Fruit fly (Drosophila melanogaster) S2 (cell line): ENCODE measurements around the gene CG9717.

Experiments used
- CG8478 ChIP-seq: fragments of >200 bp; optimal IDR thresholded peaks from 2 replicates; lab custom pipeline; 2018
- CTCF ChIP-seq, 2 experiments: fragments of >200 bp; optimal IDR thresholded peaks; 2 replicates each; lab custom pipeline; 2018

CG9717 gene

dm6 chr3R:30590237-30590636, 3.1 kb upstream of the CG9717 start:
- no peak for TF ChIP-seq CG8478 (lab: Kevin White, UChicago)
- TF ChIP-seq CTCF (optimal IDR thresholded peaks at IDR 0.05; lab: Kevin White, UChicago), result no peak

- TF ChIP-seq CTCF (optimal IDR thresholded peaks at IDR 0.05; lab: Kevin White, UChicago), result no peak
- TF ChIP-seq CG8478 (lab: Kevin White, UChicago), result no peak
These were observed 3.6 kb downstream of the CG9717 start, which contains the start of gene Rpt6R for dm6 chr3R:30583542-30583941. Gene Rpt6R, minus strand, starts transcription at chr3R:30583697.

DNA sequence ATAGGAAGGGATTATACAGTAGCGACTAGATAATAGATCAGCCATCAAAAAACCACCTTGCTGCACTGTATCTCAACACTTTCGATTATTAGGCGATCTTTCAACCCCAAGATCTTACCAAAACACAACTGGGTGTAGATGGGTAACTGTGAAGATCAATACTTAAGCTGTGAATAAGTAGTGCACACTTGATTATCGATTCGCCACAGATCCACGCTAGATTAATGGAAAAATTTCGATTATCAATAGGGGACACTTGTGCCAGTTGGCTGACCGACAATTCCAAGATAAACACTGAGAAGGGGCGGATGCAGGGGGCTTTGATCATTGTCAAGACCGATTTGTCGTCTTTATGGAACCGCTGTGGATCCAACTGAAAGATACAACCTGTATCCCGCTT, 8.0 kb downstream of the CG9717 start, which contains the start of gene CG9702:
TSS of gene CG9702 (plus strand) at position 301 of the 400 bp plus-strand sequence.
- TF ChIP-seq CTCF (optimal IDR thresholded peaks at IDR 0.05; lab: Kevin White, UChicago), result no peak
- TF ChIP-seq CG8478 (lab: Kevin White, UChicago), result no peak

DNA sequence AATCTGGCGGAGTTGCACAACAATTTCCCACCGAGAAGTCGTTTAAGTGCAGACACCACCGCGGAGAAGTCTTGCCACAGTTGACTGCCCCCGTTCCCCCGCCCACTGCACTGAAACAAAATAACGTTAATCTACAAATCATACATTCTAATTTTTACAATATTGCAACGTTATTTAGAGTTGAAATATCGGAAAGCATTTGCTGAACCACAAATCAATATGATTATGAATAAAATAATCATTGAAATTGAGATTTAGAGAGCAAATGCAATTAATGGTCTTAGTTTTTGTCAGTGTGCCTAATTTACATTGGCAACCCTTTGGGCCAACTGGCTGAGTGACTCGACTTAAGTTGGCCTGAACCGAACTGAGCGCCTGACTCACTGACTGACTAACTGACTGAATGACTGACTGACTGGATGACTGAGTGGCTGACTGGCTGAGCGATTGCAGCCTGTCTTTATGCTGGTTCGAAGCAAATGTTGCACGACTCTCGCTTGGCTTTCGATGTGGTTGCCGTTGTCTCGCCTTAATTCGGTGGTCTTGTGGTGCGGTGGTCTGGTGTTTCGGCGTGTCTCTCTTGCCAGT, 16.5 kb downstream of the CG9717 start:
- TF ChIP-seq CTCF (optimal IDR thresholded peaks at IDR 0.05; lab: Kevin White, UChicago), result no peak

DNA sequence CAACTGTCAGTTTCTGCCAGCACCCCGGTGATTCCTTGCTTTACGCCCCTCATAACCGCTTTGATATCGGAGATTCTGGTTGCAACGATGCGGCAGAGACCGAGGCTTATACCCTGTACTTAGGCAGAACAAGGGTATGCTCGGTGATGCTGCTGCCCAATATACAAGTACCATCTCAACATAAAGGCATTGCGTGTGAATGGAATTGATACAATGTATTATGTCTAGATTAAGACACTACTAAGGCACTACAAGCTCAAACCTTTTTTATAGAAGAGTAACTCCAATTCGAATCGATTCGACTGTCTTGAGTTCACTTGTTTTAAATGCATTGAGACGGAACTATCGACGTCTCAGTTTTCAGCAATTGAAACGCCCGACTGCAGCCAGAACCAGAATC, 19.9 kb downstream of the CG9717 start:
- TF ChIP-seq CG8478 (lab: Kevin White, UChicago) (no peak), CTCF (optimal IDR thresholded peaks at IDR 0.05; lab: Kevin White, UChicago) (no peak)

DNA sequence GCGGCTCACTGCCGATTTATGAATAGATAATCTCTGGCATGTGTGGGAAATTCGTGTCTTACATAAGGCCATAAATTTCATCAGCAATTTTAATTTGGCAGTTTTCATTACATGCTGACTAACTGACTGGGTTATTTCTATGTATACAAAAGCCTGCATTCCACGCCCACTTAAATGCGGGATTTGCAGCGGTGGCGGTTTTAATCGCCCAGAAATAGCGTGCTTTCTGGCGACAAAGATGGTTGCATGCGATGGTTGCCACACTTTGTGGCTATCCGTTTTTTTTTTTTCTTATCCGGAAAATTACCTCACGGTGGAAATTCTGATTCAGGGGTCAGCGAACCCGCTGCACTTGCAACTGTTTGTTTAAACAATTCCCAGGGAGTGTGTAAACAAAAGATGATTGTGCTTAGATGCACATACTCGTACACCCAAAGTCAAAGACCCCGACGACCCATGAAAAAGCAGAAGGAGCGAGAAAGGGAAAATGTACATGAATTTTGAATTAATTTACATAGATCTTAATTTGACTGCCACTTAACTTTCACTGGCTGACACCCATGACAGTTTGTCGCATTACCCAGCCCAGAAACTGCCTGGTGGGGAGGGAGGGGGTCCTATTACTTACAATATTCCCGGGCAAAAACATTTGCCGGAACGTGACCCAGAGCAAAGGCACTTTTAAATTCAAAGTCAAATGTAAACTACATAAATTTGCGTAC, 20.8 kb downstream of the CG9717 start:
- TF ChIP-seq CTCF (optimal IDR thresholded peaks at IDR 0.05; lab: Kevin White, UChicago) (no peak), CG8478 (lab: Kevin White, UChicago) (no peak)

dm6 chr3R:30564479-30564878, 22.6 kb downstream of the CG9717 start:
- TF ChIP-seq CTCF (optimal IDR thresholded peaks at IDR 0.05; lab: Kevin White, UChicago), result no peak
- TF ChIP-seq CG8478 (lab: Kevin White, UChicago), result no peak

DNA sequence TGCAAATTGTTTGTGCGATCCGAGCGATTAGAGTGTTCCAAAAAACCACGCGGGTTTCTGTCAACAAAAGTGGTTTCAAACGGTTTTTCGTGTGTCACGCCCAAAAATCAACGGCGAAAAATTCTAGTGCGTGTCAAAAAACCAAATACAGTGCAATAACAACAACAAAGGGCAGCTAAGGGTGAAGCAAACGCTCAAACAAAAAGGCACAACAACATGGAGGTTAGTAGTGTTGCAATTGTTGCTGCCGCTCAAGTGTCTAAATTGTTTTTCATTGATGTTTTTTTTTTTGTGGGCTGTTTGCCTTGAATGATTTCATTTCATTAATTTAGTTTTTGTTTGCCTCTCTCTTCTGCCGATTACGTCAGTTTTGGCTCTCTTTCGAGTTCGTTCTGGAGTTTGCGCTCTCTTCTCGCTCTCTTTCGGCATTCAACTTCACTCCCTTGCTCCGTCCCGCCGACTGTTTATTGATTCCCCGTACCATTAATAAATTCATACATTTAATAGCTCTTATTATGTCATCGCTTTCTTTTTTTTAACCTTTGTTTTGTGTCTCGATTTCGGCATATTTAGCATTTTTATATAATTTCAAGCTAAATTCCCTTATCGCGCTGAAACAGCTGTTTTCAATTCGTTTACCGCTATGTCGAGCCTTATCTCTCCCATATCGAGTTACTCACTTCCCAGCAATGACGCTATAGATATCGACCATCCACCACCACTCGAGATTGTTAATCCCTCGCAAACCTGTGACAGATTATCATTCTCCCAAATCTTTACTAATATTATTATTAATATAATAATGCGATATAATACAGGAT, 23.6 kb downstream of the CG9717 start:
- TF ChIP-seq CG8478 (lab: Kevin White, UChicago) (no peak), CTCF (optimal IDR thresholded peaks at IDR 0.05; lab: Kevin White, UChicago) (no peak)

DNA sequence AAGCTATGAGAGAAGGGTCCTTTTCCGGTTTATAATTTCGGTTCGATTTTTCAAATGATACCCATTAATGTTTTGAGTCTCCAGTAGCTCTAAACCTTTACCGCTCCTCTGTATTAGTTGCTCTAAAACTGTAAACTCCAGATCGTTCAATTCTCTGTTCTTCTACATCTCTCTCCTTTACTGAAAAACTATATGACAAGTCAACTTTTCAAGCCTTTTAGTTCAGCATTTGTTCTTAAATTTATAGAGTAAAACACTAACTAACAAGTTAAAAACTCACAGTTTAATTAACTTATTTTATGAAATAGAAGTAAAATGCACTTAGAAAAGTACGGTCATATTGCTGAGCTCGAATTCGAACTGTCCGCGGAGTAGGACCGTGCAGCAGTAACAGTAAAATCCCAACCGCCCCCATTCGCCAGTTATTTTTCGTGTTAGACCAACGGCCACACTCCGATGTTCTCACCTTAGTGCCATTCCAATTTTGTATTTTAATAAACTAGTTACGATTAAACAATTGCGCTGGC, 24.3 kb downstream of the CG9717 start:
- no peak for TF ChIP-seq CG8478 (lab: Kevin White, UChicago)
- no peak for TF ChIP-seq CTCF (optimal IDR thresholded peaks at IDR 0.05; lab: Kevin White, UChicago)

dm6 chr3R:30561207-30561606, 25.9 kb downstream of the CG9717 start:
- TF ChIP-seq CTCF (optimal IDR thresholded peaks at IDR 0.05; lab: Kevin White, UChicago) (no peak), CG8478 (lab: Kevin White, UChicago) (no peak)

DNA sequence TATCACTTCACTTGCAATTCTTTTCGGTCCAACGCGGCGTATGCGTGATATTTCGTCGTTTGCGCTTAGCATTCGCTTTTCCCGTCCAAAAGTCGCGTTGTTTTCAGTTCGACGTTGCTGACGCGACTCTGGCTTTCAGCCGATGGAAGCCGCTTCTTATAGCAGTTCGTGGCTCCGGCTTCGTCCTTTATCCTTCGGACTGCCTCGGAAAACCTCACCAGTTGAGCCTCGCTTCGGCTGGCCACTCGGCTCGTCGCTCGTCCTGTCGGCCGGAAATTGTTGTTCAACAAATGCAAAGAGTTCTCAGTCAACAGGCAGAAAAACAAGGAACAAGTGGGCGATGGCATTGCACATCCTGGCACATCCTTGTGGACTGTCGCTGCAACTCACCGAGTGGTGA, 27.0 kb downstream of the CG9717 start, which contains the start of gene CG34155:
TSS of gene CG34155 (minus strand) at position 130 of the 400 bp plus-strand sequence.
- no peak for TF ChIP-seq CG8478 (lab: Kevin White, UChicago)
- no peak for TF ChIP-seq CTCF (optimal IDR thresholded peaks at IDR 0.05; lab: Kevin White, UChicago)

DNA sequence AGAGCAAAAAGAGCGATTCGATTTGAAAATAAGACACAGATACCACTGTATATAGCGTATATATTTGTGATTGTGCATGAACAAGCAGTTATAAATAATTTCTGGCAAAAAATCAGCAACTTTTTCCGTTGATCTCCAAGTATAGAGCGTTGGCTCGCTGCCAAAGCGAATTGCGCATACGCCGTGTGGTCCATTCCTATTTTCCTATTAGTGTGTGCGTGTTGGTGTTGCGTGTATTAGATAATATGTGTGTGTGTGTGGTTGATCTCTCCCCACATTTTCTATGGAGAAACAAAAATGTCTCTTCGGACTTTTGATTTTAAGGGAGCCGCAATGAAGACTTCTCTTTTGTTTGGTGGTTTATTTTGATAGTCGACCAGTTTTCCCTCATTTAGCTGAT, 34.6 kb downstream of the CG9717 start:
- TF ChIP-seq CG8478 (lab: Kevin White, UChicago) (no peak), CTCF (optimal IDR thresholded peaks at IDR 0.05; lab: Kevin White, UChicago) (no peak)

dm6 chr3R:30550044-30550443, 37.1 kb downstream of the CG9717 start:
- TF ChIP-seq CG8478 (lab: Kevin White, UChicago), result no peak
- no peak for TF ChIP-seq CTCF (optimal IDR thresholded peaks at IDR 0.05; lab: Kevin White, UChicago)

- TF ChIP-seq CG8478 (lab: Kevin White, UChicago) (no peak), CTCF (optimal IDR thresholded peaks at IDR 0.05; lab: Kevin White, UChicago) (no peak)
These were observed 42.1 kb downstream of the CG9717 start for dm6 chr3R:30544974-30545373.

DNA sequence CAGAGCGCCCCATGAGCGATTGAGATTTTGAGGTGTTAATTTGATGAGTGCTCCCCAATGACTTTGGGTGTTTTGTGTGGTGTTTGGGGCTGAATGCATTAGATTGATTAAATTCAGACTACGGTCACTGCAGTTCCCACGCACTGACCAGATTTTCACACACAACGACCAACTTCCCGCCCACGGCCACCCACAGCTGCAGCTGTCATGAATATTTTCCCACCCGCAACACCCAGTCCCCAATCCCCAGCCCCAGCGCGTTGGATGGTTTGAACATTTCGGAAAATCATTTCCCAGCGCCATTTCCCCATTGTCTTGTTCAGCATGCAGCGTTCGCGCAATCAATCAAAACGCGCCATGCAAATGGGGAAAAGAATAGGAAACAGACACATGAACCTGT, 45.6 kb downstream of the CG9717 start:
- TF ChIP-seq CTCF (optimal IDR thresholded peaks at IDR 0.05; lab: Kevin White, UChicago), result no peak
- no peak for TF ChIP-seq CG8478 (lab: Kevin White, UChicago)
